Worm (Caenorhabditis elegans): Measurements from ENCODE around the gene rskd-1.

DNA sequence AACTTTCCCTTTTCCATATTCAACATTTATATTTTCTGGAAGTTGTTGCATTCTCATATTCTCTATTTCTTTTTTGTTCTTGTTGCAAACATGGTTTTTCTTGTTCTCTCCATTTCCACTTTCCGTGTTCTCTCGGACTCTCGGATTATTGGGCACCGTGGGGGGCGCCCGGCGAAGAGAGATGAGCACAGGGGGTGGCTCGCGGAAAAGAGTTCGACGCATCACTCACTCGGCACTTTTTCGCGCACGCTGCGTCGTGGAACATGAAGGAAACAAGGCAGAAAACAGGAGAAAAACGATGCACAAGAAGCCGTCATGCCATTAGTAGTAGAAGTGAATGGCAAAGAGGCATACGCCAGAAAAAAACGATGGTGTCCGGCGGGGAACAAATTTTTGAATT, 38.2 kb upstream of the rskd-1 start:
- TF ChIP-seq ama-1 (optimal IDR thresholded peaks at IDR 0.05) (no peak), C08G9.2 (tag; optimal IDR thresholded peaks at IDR 0.05) (no peak), unc-55 (GFP tag; optimal IDR thresholded peaks at IDR 0.05) (no peak), T23F11.4 (GFP tag; optimal IDR thresholded peaks at IDR 0.05) (no peak), rnt-1 (tag; optimal IDR thresholded peaks at IDR 0.05) (no peak), elt-2 (tag; optimal IDR thresholded peaks at IDR 0.05) (no peak)
